Worm (Caenorhabditis elegans): ENCODE data around the gene C47E8.1.

Gene C47E8.1

DNA sequence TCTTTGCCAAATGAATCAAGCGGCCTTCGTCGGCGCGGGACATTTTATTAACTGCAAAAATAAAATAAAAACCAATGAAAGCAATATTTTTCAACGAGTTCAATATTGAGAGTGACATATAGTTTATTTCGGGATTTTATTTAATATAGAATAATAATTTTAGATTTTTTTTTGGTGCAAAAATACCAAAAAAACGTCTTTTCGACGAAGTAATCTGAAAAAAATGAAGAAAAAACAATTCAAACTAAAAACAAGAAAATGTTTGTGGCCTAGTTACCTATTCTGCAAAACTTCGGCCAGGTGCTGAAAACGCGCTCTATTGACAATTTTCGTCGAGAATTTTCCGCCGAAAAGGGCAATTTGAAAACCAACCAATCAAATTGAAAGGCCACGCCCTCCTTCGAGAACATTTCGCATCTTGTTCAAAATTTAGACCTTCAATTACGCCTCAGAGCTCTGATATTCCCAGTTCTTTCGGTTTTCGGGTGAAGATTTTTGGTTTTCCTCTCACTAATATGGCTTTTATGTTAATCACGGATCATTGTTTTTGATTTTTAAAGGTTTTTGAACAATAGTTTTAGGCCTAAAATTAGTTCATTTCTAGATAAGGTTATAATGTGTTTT lies 19.7 kb downstream of the C47E8.1 start, which contains the start of gene C47E8.4 (continued):
- peak; percentile 89 for TF ChIP-seq fos-1 (tag; optimal IDR thresholded peaks at IDR 0.05)
- peak; percentile 95 for TF ChIP-seq egl-27 (tag; optimal IDR thresholded peaks at IDR 0.05)
- TF ChIP-seq lsy-2 (tag; optimal IDR thresholded peaks at IDR 0.05): peak; percentile 97 to 98
- TF ChIP-seq mbf-1 (tag; optimal IDR thresholded peaks at IDR 0.05): peak; percentile 54
- peak; percentile 98 for TF ChIP-seq F13H6.1 (tag; optimal IDR thresholded peaks at IDR 0.05)
- TF ChIP-seq sma-3 (GFP tag; optimal IDR thresholded peaks at IDR 0.05): peak; percentile 99
- peak; percentile 90 for TF ChIP-seq snpc-4 (tag; optimal IDR thresholded peaks at IDR 0.05)
- peak; percentile 89 for TF ChIP-seq blmp-1 (tag; optimal IDR thresholded peaks at IDR 0.05; ENCODE audit: insufficient read depth)
- TF ChIP-seq alr-1 (tag; optimal IDR thresholded peaks at IDR 0.05): no peak
- TF ChIP-seq gmeb-1 (tag; optimal IDR thresholded peaks at IDR 0.05): peak; percentile 95
- TF ChIP-seq zag-1 (tag; optimal IDR thresholded peaks at IDR 0.05): peak; percentile 93
- peak; percentile 92 for TF ChIP-seq nhr-10 (tag; optimal IDR thresholded peaks at IDR 0.05)
- TF ChIP-seq ztf-1 (GFP tag; conservative IDR thresholded peaks at IDR 0.05): peak; percentile 91; the same call in 1 of the 2 replicates
- peak; percentile 81 for TF ChIP-seq R02D3.7 (tag; optimal IDR thresholded peaks at IDR 0.05)
- peak; percentile 98 for TF ChIP-seq nhr-21 (tag; optimal IDR thresholded peaks at IDR 0.05)
- TF ChIP-seq nhr-6 (tag; optimal IDR thresholded peaks at IDR 0.05): no peak
- TF ChIP-seq nhr-23 (tag; optimal IDR thresholded peaks at IDR 0.05): no peak
- TF ChIP-seq lin-11 (tag; optimal IDR thresholded peaks at IDR 0.05): peak; percentile 96
- peak; percentile 83 for TF ChIP-seq nhr-77 (tag; optimal IDR thresholded peaks at IDR 0.05)
- no peak for TF ChIP-seq peb-1 (tag; optimal IDR thresholded peaks at IDR 0.05)
- peak; percentile 70 for TF ChIP-seq ZK546.5 (tag; optimal IDR thresholded peaks at IDR 0.05)
- TF ChIP-seq lin-39 (tag; optimal IDR thresholded peaks at IDR 0.05): peak; percentile 68
- TF ChIP-seq sma-9 (GFP tag; optimal IDR thresholded peaks at IDR 0.05): peak; percentile 99
- no peak for TF ChIP-seq sma-9 (tag; optimal IDR thresholded peaks at IDR 0.05)
- peak; percentile 68 for TF ChIP-seq ztf-11 (tag; optimal IDR thresholded peaks at IDR 0.05)
- peak; percentile 73 for TF ChIP-seq ceh-16 (tag; optimal IDR thresholded peaks at IDR 0.05)
- TF ChIP-seq aly-2 (tag; optimal IDR thresholded peaks at IDR 0.05): no peak

DNA sequence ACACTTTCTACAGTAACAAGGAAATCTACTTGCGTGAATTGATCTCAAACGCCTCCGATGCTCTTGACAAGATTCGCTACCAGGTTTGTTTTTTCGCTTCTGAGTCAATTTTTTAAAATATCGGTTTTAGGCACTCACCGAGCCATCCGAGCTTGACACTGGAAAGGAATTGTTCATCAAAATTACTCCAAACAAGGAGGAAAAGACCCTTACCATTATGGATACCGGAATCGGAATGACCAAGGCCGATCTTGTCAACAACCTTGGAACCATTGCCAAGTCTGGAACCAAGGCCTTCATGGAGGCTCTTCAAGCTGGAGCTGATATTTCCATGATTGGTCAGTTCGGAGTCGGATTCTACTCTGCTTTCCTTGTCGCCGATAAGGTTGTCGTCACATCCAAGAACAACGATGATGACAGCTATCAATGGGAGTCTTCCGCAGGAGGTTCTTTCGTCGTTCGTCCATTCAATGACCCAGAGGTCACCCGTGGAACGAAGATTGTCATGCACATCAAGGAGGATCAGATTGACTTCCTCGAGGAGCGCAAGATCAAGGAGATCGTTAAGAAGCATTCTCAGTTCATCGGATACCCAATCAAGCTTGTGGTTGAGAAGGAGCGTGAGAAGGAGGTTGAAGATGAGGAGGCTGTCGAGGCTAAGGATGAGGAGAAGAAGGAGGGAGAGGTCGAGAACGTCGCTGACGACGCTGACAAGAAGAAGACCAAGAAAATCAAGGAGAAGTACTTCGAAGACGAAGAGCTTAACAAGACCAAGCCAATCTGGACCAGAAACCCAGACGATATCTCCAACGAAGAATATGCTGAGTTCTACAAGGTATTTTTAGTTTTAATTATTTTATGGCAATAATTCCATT lies 20.6 kb downstream of the C47E8.1 start:
- TF ChIP-seq ama-1 (optimal IDR thresholded peaks at IDR 0.05): peak; percentile 90
- no peak for TF ChIP-seq crh-2 (tag; optimal IDR thresholded peaks at IDR 0.05)
- TF ChIP-seq skn-1 (tag; optimal IDR thresholded peaks at IDR 0.05): peak; percentile 12
- TF ChIP-seq nhr-129 (tag; optimal IDR thresholded peaks at IDR 0.05): peak; percentile 32

DNA sequence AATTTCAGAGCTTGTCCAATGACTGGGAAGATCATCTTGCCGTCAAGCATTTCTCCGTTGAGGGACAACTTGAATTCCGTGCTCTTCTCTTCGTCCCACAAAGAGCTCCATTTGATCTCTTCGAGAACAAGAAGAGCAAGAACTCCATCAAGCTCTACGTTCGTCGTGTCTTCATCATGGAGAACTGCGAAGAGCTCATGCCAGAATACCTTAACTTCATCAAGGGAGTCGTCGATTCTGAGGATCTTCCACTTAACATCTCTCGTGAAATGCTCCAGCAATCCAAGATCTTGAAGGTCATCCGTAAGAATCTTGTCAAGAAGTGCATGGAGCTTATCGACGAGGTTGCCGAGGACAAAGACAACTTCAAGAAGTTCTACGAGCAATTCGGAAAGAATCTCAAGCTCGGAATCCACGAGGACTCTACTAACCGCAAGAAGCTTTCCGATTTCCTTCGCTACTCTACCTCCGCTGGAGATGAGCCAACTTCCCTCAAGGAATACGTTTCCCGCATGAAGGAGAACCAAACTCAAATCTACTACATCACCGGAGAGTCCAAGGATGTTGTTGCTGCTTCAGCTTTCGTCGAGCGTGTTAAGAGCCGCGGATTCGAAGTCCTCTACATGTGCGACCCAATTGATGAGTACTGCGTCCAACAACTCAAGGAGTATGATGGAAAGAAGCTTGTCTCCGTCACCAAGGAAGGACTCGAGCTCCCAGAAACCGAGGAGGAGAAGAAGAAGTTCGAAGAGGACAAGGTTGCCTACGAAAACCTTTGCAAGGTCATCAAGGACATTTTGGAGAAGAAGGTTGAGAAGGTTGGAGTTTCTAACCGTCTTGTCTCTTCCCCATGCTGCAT lies 21.5 kb downstream of the C47E8.1 start:
- TF ChIP-seq nhr-77 (tag; optimal IDR thresholded peaks at IDR 0.05) (no peak), skn-1 (tag; optimal IDR thresholded peaks at IDR 0.05) (peak; percentile 21), nhr-237 (tag; optimal IDR thresholded peaks at IDR 0.05) (no peak), ama-1 (optimal IDR thresholded peaks at IDR 0.05) (peak; percentile 60), snpc-4 (tag; optimal IDR thresholded peaks at IDR 0.05) (no peak), R02D3.7 (tag; optimal IDR thresholded peaks at IDR 0.05) (no peak), C34F6.9 (tag; optimal IDR thresholded peaks at IDR 0.05) (no peak), ztf-4 (tag; optimal IDR thresholded peaks at IDR 0.05) (peak; percentile 16), lin-11 (tag; optimal IDR thresholded peaks at IDR 0.05) (peak; percentile 56), F13H6.1 (tag; optimal IDR thresholded peaks at IDR 0.05) (no peak)
